Worm (Caenorhabditis elegans) whole organism, L3 larva: ENCODE results near the gene tmem-184.

ENCODE experiments used
- lsy-12 ChIP-seq: sonication (generic microtip); optimal IDR thresholded peaks from 2 replicates; lab custom pipeline; 2016; ENCODE audit warnings: mild to moderate bottlenecking, missing genetic modification characterization, missing compliant biosample characterization
- pha-4 ChIP-seq: fragments of 150-350 bp; optimal IDR thresholded peaks from 2 replicates; lab custom pipeline; 2014; ENCODE audit warnings: missing biosample characterization, missing genetic modification reagents, missing genetic modification characterization

- TF ChIP-seq pha-4 (tag; lab: Kevin White, UChicago), result no peak
- TF ChIP-seq lsy-12 (tag; lab: Kevin White, UChicago), result no peak
Measured at ce11 chrX:14729319-14729718, 22.7 kb upstream of the tmem-184 start, which contains the start of gene tsp-8.
